Worm (Caenorhabditis elegans): ENCODE data around the gene rbm-28.

The rbm-28 gene

ce11 chrII:14812661-14813060 lies 44.4 kb upstream of the rbm-28 start:
- TF ChIP-seq unc-39 (tag; optimal IDR thresholded peaks at IDR 0.05) (no peak), nhr-10 (tag; optimal IDR thresholded peaks at IDR 0.05) (no peak), fos-1 (tag; optimal IDR thresholded peaks at IDR 0.05) (peak; percentile 95), alr-1 (tag; optimal IDR thresholded peaks at IDR 0.05) (no peak), sma-9 (GFP tag; optimal IDR thresholded peaks at IDR 0.05) (peak; percentile 50), sma-9 (tag; optimal IDR thresholded peaks at IDR 0.05) (no peak), aly-2 (tag; optimal IDR thresholded peaks at IDR 0.05) (no peak), sma-3 (GFP tag; optimal IDR thresholded peaks at IDR 0.05) (no peak), nhr-21 (tag; optimal IDR thresholded peaks at IDR 0.05) (no peak), nhr-237 (tag; optimal IDR thresholded peaks at IDR 0.05) (no peak), ztf-11 (tag; optimal IDR thresholded peaks at IDR 0.05) (no peak), crh-2 (tag; optimal IDR thresholded peaks at IDR 0.05) (no peak), nhr-6 (tag; optimal IDR thresholded peaks at IDR 0.05) (no peak), ceh-82 (tag; optimal IDR thresholded peaks at IDR 0.05) (no peak), gmeb-1 (tag; optimal IDR thresholded peaks at IDR 0.05) (peak; percentile 22), lin-11 (tag; optimal IDR thresholded peaks at IDR 0.05) (no peak), sem-4 (tag; optimal IDR thresholded peaks at IDR 0.05) (no peak), nhr-11 (tag; optimal IDR thresholded peaks at IDR 0.05) (no peak)

ce11 chrII:14813106-14813505 lies 44.0 kb upstream of the rbm-28 start:
- no peak for TF ChIP-seq R02D3.7 (tag; optimal IDR thresholded peaks at IDR 0.05)
- no peak for TF ChIP-seq ztf-4 (tag; optimal IDR thresholded peaks at IDR 0.05)
- no peak for TF ChIP-seq nhr-23 (tag; optimal IDR thresholded peaks at IDR 0.05)
- TF ChIP-seq unc-55 (GFP tag; optimal IDR thresholded peaks at IDR 0.05) = no peak
- no peak for TF ChIP-seq nhr-237 (tag; optimal IDR thresholded peaks at IDR 0.05)
- TF ChIP-seq ama-1 (optimal IDR thresholded peaks at IDR 0.05) = no peak
- TF ChIP-seq Y55F3AM.14 (GFP tag; optimal IDR thresholded peaks at IDR 0.05) = no peak
- TF ChIP-seq sma-3 (GFP tag; optimal IDR thresholded peaks at IDR 0.05) = no peak
- TF ChIP-seq egl-27 (tag; optimal IDR thresholded peaks at IDR 0.05) = no peak
- TF ChIP-seq snpc-4 (tag; optimal IDR thresholded peaks at IDR 0.05) = no peak
- TF ChIP-seq unc-62 (GFP tag; optimal IDR thresholded peaks at IDR 0.05) = no peak
- no peak for TF ChIP-seq mbf-1 (tag; optimal IDR thresholded peaks at IDR 0.05)

ce11 chrII:14814894-14815568 lies 42.0 kb upstream of the rbm-28 start, which contains the start of gene W01D2.1:
W01D2.1 (plus strand) TSS chrII:14815518.
- TF ChIP-seq blmp-1 (tag; optimal IDR thresholded peaks at IDR 0.05; ENCODE audit: insufficient read depth) (peak; percentile 21), nhr-10 (tag; optimal IDR thresholded peaks at IDR 0.05) (no peak), ZK546.5 (tag; optimal IDR thresholded peaks at IDR 0.05) (no peak), unc-39 (tag; optimal IDR thresholded peaks at IDR 0.05) (no peak), nhr-12 (tag; optimal IDR thresholded peaks at IDR 0.05) (no peak), lsy-2 (tag; optimal IDR thresholded peaks at IDR 0.05) (peak; percentile 47 to 86), ztf-1 (GFP tag; conservative IDR thresholded peaks at IDR 0.05) (no peak), sma-9 (GFP tag; optimal IDR thresholded peaks at IDR 0.05) (peak; percentile 39), sma-9 (tag; optimal IDR thresholded peaks at IDR 0.05) (no peak), ztf-4 (tag; optimal IDR thresholded peaks at IDR 0.05) (peak; percentile 48), nhr-77 (tag; optimal IDR thresholded peaks at IDR 0.05) (no peak), elt-1 (tag; optimal IDR thresholded peaks at IDR 0.05) (no peak), nhr-25 (tag; optimal IDR thresholded peaks at IDR 0.05) (peak; percentile 62), ama-1 (optimal IDR thresholded peaks at IDR 0.05) (peak; percentile 7), snpc-4 (tag; optimal IDR thresholded peaks at IDR 0.05) (peak; percentile 77), ztf-11 (tag; optimal IDR thresholded peaks at IDR 0.05) (no peak), R02D3.7 (tag; optimal IDR thresholded peaks at IDR 0.05) (no peak), skn-1 (tag; optimal IDR thresholded peaks at IDR 0.05) (no peak), lin-39 (tag; optimal IDR thresholded peaks at IDR 0.05) (no peak), crh-2 (tag; optimal IDR thresholded peaks at IDR 0.05) (peak; percentile 73), egl-27 (tag; optimal IDR thresholded peaks at IDR 0.05) (no peak), dmd-4 (tag; optimal IDR thresholded peaks at IDR 0.05) (no peak), nhr-237 (tag; optimal IDR thresholded peaks at IDR 0.05) (no peak), nhr-6 (tag; optimal IDR thresholded peaks at IDR 0.05) (peak; percentile 36), Y55F3AM.14 (GFP tag; optimal IDR thresholded peaks at IDR 0.05) (no peak), ceh-82 (tag; optimal IDR thresholded peaks at IDR 0.05) (no peak), zag-1 (tag; optimal IDR thresholded peaks at IDR 0.05) (peak; percentile 26), mab-5 (tag; optimal IDR thresholded peaks at IDR 0.05) (peak; percentile 23), nhr-21 (tag; optimal IDR thresholded peaks at IDR 0.05) (peak; percentile 61), mdl-1 (tag; optimal IDR thresholded peaks at IDR 0.05) (no peak), mbf-1 (tag; optimal IDR thresholded peaks at IDR 0.05) (no peak), aly-2 (tag; optimal IDR thresholded peaks at IDR 0.05) (no peak), gmeb-1 (tag; optimal IDR thresholded peaks at IDR 0.05) (peak; percentile 88), unc-55 (GFP tag; optimal IDR thresholded peaks at IDR 0.05) (peak; percentile 95), fos-1 (tag; optimal IDR thresholded peaks at IDR 0.05) (peak; percentile 27), alr-1 (tag; optimal IDR thresholded peaks at IDR 0.05) (no peak), sma-3 (GFP tag; optimal IDR thresholded peaks at IDR 0.05) (peak; percentile 35), peb-1 (tag; optimal IDR thresholded peaks at IDR 0.05) (no peak), F13H6.1 (tag; optimal IDR thresholded peaks at IDR 0.05) (peak; percentile 26), C34F6.9 (tag; optimal IDR thresholded peaks at IDR 0.05) (peak; percentile 80), lin-11 (tag; optimal IDR thresholded peaks at IDR 0.05) (peak; percentile 46), elt-3 (tag; optimal IDR thresholded peaks at IDR 0.05) (no peak), nhr-23 (tag; optimal IDR thresholded peaks at IDR 0.05) (no peak)

Measured in whole organism, L2 larva.